Worm (Caenorhabditis elegans): ENCODE data around the gene rpc-1.

Gene rpc-1

DNA sequence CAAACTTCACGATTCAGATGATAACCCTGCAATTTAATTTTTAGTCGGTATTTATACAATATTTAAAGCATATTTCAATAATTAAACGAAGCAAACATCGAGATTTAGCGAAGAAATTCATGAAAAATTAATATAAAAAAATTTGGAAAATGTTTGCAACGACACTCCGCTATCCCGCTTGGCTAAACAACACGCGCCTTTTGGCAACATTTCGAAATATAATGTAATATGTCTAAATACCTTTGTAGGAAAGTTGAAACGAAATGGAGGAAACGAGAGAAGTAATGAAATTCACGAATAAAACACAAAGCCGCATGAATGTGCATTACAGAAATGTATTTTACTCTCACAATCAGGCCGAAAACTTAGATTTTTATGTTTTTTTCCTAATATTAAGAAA lies at the start of gene rpc-1:
Gene rpc-1, minus strand, starts transcription at position 26 of the 400 bp plus-strand sequence.
- TF ChIP-seq nfya-1 (tag; optimal IDR thresholded peaks at IDR 0.05; ENCODE audit: insufficient read depth) (peak; percentile 34), elt-2 (tag; optimal IDR thresholded peaks at IDR 0.05) (no peak), lin-15B (tag; optimal IDR thresholded peaks at IDR 0.05) (peak; percentile 34)

DNA sequence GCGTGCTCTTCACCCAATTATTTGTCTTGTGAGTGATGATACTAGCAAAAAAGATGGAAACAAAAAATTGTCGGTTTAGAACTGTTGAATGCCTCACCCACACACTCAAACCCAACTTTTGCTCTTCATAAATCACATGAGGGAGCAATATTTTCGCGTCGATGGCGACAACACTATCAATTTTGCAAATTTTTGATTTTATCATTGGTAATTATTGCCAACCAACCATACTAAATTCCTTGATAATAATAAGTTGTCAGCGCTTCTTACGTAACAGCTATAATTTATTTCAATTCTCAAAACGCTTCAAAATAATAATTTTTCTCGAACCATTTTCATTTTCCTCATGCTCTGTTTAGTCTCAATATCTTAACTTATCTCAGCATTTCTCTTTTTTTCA lies 47.2 kb upstream of the rpc-1 start:
- peak; percentile 27 for TF ChIP-seq pqm-1 (tag; optimal IDR thresholded peaks at IDR 0.05)
- no peak for TF ChIP-seq lin-15B (tag; optimal IDR thresholded peaks at IDR 0.05)
- peak; percentile 62 for TF ChIP-seq elt-2 (tag; optimal IDR thresholded peaks at IDR 0.05)

DNA sequence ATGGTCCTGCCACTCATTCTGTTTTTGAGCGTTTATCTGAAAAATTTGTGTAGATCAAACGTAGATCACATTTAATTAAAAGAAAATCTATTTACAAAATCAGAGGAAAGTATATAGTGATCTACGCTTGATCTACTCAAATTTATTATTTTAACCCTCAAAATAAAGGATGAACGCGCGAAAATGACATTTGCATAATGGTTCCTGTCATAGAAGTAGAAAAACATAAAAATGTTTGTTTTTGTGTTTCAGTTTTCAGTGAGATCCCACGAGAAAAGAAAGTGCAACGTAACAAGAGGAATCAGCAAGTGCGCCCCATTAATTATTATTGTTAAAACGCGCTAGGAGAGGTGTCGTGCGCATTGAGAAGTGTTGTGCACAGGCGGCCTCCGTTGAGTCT lies 45.8 kb upstream of the rpc-1 start:
- TF ChIP-seq R02D3.7 (tag; optimal IDR thresholded peaks at IDR 0.05) (no peak), aly-2 (tag; optimal IDR thresholded peaks at IDR 0.05) (no peak), nfya-1 (tag; optimal IDR thresholded peaks at IDR 0.05; ENCODE audit: insufficient read depth) (no peak), elt-2 (tag; optimal IDR thresholded peaks at IDR 0.05) (no peak), mml-1 (tag; optimal IDR thresholded peaks at IDR 0.05) (no peak), fkh-2 (tag; optimal IDR thresholded peaks at IDR 0.05) (no peak), nhr-28 (tag; optimal IDR thresholded peaks at IDR 0.05) (no peak), nhr-43 (tag; optimal IDR thresholded peaks at IDR 0.05; ENCODE audit: poor library complexity, severe bottlenecking) (no peak), lin-39 (tag; optimal IDR thresholded peaks at IDR 0.05) (no peak), eor-1 (tag; optimal IDR thresholded peaks at IDR 0.05) (no peak), lin-15B (tag; optimal IDR thresholded peaks at IDR 0.05) (no peak), daf-12 (tag; optimal IDR thresholded peaks at IDR 0.05) (no peak), egl-5 (tag; optimal IDR thresholded peaks at IDR 0.05) (no peak), nhr-237 (tag; optimal IDR thresholded peaks at IDR 0.05) (no peak), ZK546.5 (tag; optimal IDR thresholded peaks at IDR 0.05) (no peak), skn-1 (tag; optimal IDR thresholded peaks at IDR 0.05) (no peak), ceh-82 (tag; optimal IDR thresholded peaks at IDR 0.05) (no peak), nhr-11 (tag; optimal IDR thresholded peaks at IDR 0.05) (no peak), hmg-11 (tag; optimal IDR thresholded peaks at IDR 0.05) (no peak)

DNA sequence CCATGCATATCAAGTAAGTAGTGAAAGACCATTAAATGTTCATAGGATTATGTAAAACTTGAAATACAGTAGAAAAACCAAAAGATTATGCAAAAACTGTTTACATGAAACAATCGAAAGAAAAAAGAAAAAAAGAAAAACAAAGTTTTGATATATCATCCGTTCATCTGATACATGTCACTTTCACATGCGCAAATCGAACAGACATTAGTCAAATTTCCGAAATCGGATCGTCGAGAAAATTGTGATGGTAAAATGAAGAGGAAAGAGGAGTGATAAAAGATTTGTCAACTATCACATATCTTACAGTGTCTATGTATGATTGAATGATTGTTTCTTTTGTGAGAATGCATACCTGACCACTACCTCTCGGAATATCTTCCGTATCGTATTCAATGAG lies 43.4 kb upstream of the rpc-1 start:
- TF ChIP-seq mdl-1 (tag; optimal IDR thresholded peaks at IDR 0.05) (no peak), lsy-12 (tag; optimal IDR thresholded peaks at IDR 0.05) (no peak), pha-4 (tag; optimal IDR thresholded peaks at IDR 0.05) (no peak), nhr-11 (tag; optimal IDR thresholded peaks at IDR 0.05) (no peak), nhr-77 (tag; optimal IDR thresholded peaks at IDR 0.05) (no peak), nfya-1 (tag; optimal IDR thresholded peaks at IDR 0.05; ENCODE audit: insufficient read depth) (no peak), nhr-28 (tag; optimal IDR thresholded peaks at IDR 0.05) (no peak), nhr-237 (tag; optimal IDR thresholded peaks at IDR 0.05) (no peak), skn-1 (tag; optimal IDR thresholded peaks at IDR 0.05) (no peak), eor-1 (tag; optimal IDR thresholded peaks at IDR 0.05) (no peak), sea-2 (GFP tag; optimal IDR thresholded peaks at IDR 0.05) (no peak)

DNA sequence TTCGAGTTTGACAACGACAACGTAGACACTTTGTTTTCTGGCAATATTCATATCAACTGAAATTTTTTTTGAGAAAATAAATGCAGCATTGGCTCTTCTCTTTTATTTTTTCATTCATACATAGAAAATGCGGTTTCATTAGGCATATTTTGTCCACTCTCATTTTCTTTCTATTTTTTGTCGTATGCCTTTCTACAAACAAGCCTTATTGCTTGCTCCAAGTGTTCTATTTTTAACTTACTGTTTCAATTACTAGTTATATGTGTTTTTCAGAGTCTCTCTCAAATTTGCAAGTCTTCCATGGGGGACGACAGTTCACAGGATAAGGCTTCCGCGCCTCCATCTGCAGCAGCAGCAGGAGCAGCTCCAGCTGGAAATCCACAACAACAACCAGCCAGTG lies 40.4 kb upstream of the rpc-1 start, which contains the start of gene kcc-1:
Gene kcc-1, plus strand, starts transcription at position 301 of the 400 bp plus-strand sequence.
- TF ChIP-seq fos-1 (tag; optimal IDR thresholded peaks at IDR 0.05): no peak
- no peak for TF ChIP-seq daf-12 (tag; optimal IDR thresholded peaks at IDR 0.05)
- TF ChIP-seq nhr-76 (tag; optimal IDR thresholded peaks at IDR 0.05): no peak
- TF ChIP-seq eor-1 (tag; optimal IDR thresholded peaks at IDR 0.05): no peak
- no peak for TF ChIP-seq jun-1 (tag; optimal IDR thresholded peaks at IDR 0.05)
- no peak for TF ChIP-seq nhr-77 (tag; optimal IDR thresholded peaks at IDR 0.05)
- TF ChIP-seq elt-1 (tag; optimal IDR thresholded peaks at IDR 0.05): no peak
- TF ChIP-seq unc-62 (GFP tag; optimal IDR thresholded peaks at IDR 0.05): no peak
- TF ChIP-seq nhr-25 (tag; optimal IDR thresholded peaks at IDR 0.05): no peak
- TF ChIP-seq mml-1 (tag; optimal IDR thresholded peaks at IDR 0.05): no peak
- no peak for TF ChIP-seq snpc-4 (tag; optimal IDR thresholded peaks at IDR 0.05)
- no peak for TF ChIP-seq nhr-23 (tag; optimal IDR thresholded peaks at IDR 0.05)
- no peak for TF ChIP-seq ztf-11 (tag; optimal IDR thresholded peaks at IDR 0.05)
- TF ChIP-seq lin-15B (tag; optimal IDR thresholded peaks at IDR 0.05): no peak
- TF ChIP-seq lsy-12 (tag; optimal IDR thresholded peaks at IDR 0.05): no peak
